Worm (Caenorhabditis elegans) whole organism, L4 larva: ENCODE data around the gene C56G2.5.
A peak's percentile ranks its signal among the peaks of the same experiment; 100 is the strongest.

Experiments used
- aha-1 ChIP-seq: fragments of 150-350 bp; peaks from one replicate; lab custom pipeline; 2014; ENCODE audit warnings: missing biosample characterization, missing genetic modification characterization
- ces-1 ChIP-seq: fragments of 150-350 bp; sonication (generic microtip); optimal IDR thresholded peaks from 4 replicates; lab custom pipeline; 2014; ENCODE audit warnings: missing biosample characterization, missing genetic modification reagents, missing genetic modification characterization
- dve-1 ChIP-seq: sonication (generic microtip); optimal IDR thresholded peaks from 2 replicates; lab custom pipeline; 2017; ENCODE audit warnings: antibody characterized with exemption, mild to moderate bottlenecking, missing genetic modification characterization, missing compliant biosample characterization; ENCODE audit not compliant: insufficient read depth
- lin-39 ChIP-seq: fragments of 150-350 bp; optimal IDR thresholded peaks from 2 replicates; lab custom pipeline; 2014; ENCODE audit warnings: missing biosample characterization, missing genetic modification reagents, missing genetic modification characterization
- nhr-10 ChIP-seq: fragments of 150-350 bp; optimal IDR thresholded peaks from 2 replicates; lab custom pipeline; 2014; ENCODE audit warnings: missing biosample characterization, missing genetic modification characterization
- nhr-48 ChIP-seq: sonication (generic microtip); optimal IDR thresholded peaks from 2 replicates; lab custom pipeline; 2016; ENCODE audit warnings: mild to moderate bottlenecking, missing genetic modification characterization, missing compliant biosample characterization
- nhr-77 ChIP-seq: fragments of 150-350 bp; optimal IDR thresholded peaks from 2 replicates; lab custom pipeline; 2014; ENCODE audit warnings: missing biosample characterization, missing genetic modification characterization
- skn-1 ChIP-seq: fragments of 150-350 bp; optimal IDR thresholded peaks from 2 replicates; lab custom pipeline; 2014; ENCODE audit warnings: missing biosample characterization, missing genetic modification characterization
- unc-39 ChIP-seq: sonication (generic microtip); optimal IDR thresholded peaks from 2 replicates; lab custom pipeline; 2017; ENCODE audit warnings: missing biosample characterization, missing genetic modification characterization
- unc-62 ChIP-seq, 3 experiments: fragments of 150-350 bp in 1 of 3; sonication (generic microtip); optimal IDR thresholded peaks in 2 of 3; peaks in 1 of 3; 1 replicate in 1 of 3; 2 replicates in 2 of 3; lab custom pipeline; 2014 to 2017; ENCODE audit warnings: missing biosample characterization in 3 of 3, missing genetic modification characterization in 3 of 3, missing genetic modification reagents in 3 of 3, missing genotype in 1 of 3

ce11 chrIII:6341878-6342453, 17.9 kb upstream of the C56G2.5 start, which contains the start of gene rpn-13:
- TF ChIP-seq lin-39, result no peak
- no peak for TF ChIP-seq skn-1 (tag; lab: Kevin White, UChicago)
- TF ChIP-seq nhr-10 (tag; lab: Kevin White, UChicago), result no peak
- no peak for TF ChIP-seq unc-39 (tag; lab: Kevin White, UChicago)
- TF ChIP-seq nhr-48, result no peak
- TF ChIP-seq unc-62 (GFP tag; optimal IDR thresholded peaks at IDR 0.05 in 1 of 2; lab: Kevin White, UChicago), result peak in 1 of 2 experiments; percentile 94
- no peak for TF ChIP-seq unc-62 (tag; optimal IDR thresholded peaks at IDR 0.05; lab: Kevin White, UChicago)
- TF ChIP-seq ces-1 (GFP tag; lab: Kevin White, UChicago), result no peak
- no peak for TF ChIP-seq aha-1 (tag; lab: Kevin White, UChicago)
- TF ChIP-seq dve-1 (tag; lab: Kevin White, UChicago), result peak; percentile 53
- peak; percentile 23 for TF ChIP-seq nhr-77 (tag; lab: Kevin White, UChicago)
